Worm (Caenorhabditis elegans): ENCODE data around the gene srh-23.

ce11 chrV:4956529-4956928, 35.6 kb downstream of the srh-23 start, which contains the start of gene str-208:
- no peak for TF ChIP-seq sdz-38 (tag; optimal IDR thresholded peaks at IDR 0.05)
- no peak for TF ChIP-seq unc-62 (GFP tag; optimal IDR thresholded peaks at IDR 0.05)
- TF ChIP-seq egl-44 (GFP tag; IDR thresholded peaks at IDR 0.05): no peak
- TF ChIP-seq ekl-4 (GFP tag; IDR thresholded peaks at IDR 0.05): no peak
- no peak for TF ChIP-seq pha-4 (tag; optimal IDR thresholded peaks at IDR 0.05)
- no peak for TF ChIP-seq unc-130 (GFP tag; optimal IDR thresholded peaks at IDR 0.05)
